Worm (Caenorhabditis elegans) whole organism, late embryonic: ENCODE measurements around the gene cyp-42A1.

ENCODE experiments used
- C08G9.2 ChIP-seq: sonication (generic microtip); optimal IDR thresholded peaks from 2 replicates; lab custom pipeline; 2016; ENCODE audit warnings: mild to moderate bottlenecking, missing genetic modification characterization, moderate library complexity, missing compliant biosample characterization
- C38D4.7 ChIP-seq: fragments of 200-800 bp; sonication (Bioruptor generic); optimal IDR thresholded peaks from 2 replicates; lab custom pipeline; 2018; ENCODE audit warnings: mild to moderate bottlenecking, missing genetic modification characterization, moderate library complexity, missing compliant biosample characterization
- F13H6.1 ChIP-seq: sonication (generic microtip); optimal IDR thresholded peaks from 2 replicates; lab custom pipeline; 2016; ENCODE audit warnings: missing genetic modification characterization, missing compliant biosample characterization
- K02D7.2 ChIP-seq: sonication (generic microtip); optimal IDR thresholded peaks from 2 replicates; lab custom pipeline; 2017; ENCODE audit warnings: mild to moderate bottlenecking, missing genetic modification characterization, missing compliant biosample characterization
- Y22D7AL.16 ChIP-seq: sonication (generic microtip); optimal IDR thresholded peaks from 2 replicates; lab custom pipeline; 2016; ENCODE audit warnings: missing genetic modification characterization, missing compliant biosample characterization
- ahr-1 ChIP-seq: sonication (generic microtip); optimal IDR thresholded peaks from 2 replicates; lab custom pipeline; 2016; ENCODE audit warnings: missing genetic modification characterization, missing compliant biosample characterization
- ceh-19 ChIP-seq: fragments of 200-800 bp; sonication (Bioruptor generic); optimal IDR thresholded peaks from 2 replicates; lab custom pipeline; 2018; ENCODE audit warnings: mild to moderate bottlenecking, missing genetic modification characterization, missing compliant biosample characterization
- ceh-22 ChIP-seq: sonication (generic microtip); optimal IDR thresholded peaks from 2 replicates; lab custom pipeline; 2017; ENCODE audit warnings: missing biosample characterization, missing genetic modification characterization
- ceh-24 ChIP-seq: sonication (generic microtip); optimal IDR thresholded peaks from 2 replicates; lab custom pipeline; 2016; ENCODE audit warnings: mild to moderate bottlenecking, missing genetic modification characterization, missing compliant biosample characterization
- ceh-30 ChIP-seq: fragments of 150-350 bp; optimal IDR thresholded peaks from 2 replicates; lab custom pipeline; 2014; ENCODE audit warnings: missing biosample characterization, missing genetic modification characterization
- ceh-31 ChIP-seq: sonication (generic microtip); optimal IDR thresholded peaks from 2 replicates; lab custom pipeline; 2016; ENCODE audit warnings: missing genetic modification characterization, missing compliant biosample characterization
- ceh-45 ChIP-seq: fragments of 200-800 bp; sonication (Bioruptor generic); IDR thresholded peaks from 2 replicates; pipeline ENCODE4 v1.3.6; 2022; ENCODE audit warnings: missing genetic modification reagents, missing genetic modification characterization, missing compliant biosample characterization
- ceh-48 ChIP-seq: sonication (generic microtip); optimal IDR thresholded peaks from 2 replicates; lab custom pipeline; 2016; ENCODE audit warnings: missing genetic modification characterization, inconsistent platforms, missing compliant biosample characterization
- ceh-6 ChIP-seq: fragments of 200-800 bp; sonication (Bioruptor generic); optimal IDR thresholded peaks from 2 replicates; lab custom pipeline; 2018; ENCODE audit warnings: mild to moderate bottlenecking, missing genetic modification characterization, missing compliant biosample characterization
- ceh-9 ChIP-seq: sonication (generic microtip); optimal IDR thresholded peaks from 2 replicates; lab custom pipeline; 2016; ENCODE audit warnings: mild to moderate bottlenecking, missing genetic modification characterization, inconsistent platforms, missing compliant biosample characterization
- dve-1 ChIP-seq: sonication (generic microtip); optimal IDR thresholded peaks from 2 replicates; lab custom pipeline; 2017; ENCODE audit warnings: antibody characterized with exemption, mild to moderate bottlenecking, missing genetic modification characterization, missing compliant biosample characterization
- elt-2 ChIP-seq: sonication (generic microtip); optimal IDR thresholded peaks from 2 replicates; lab custom pipeline; 2016; ENCODE audit warnings: missing genetic modification reagents, missing genetic modification characterization, missing compliant biosample characterization
- elt-4 ChIP-seq: sonication (generic microtip); optimal IDR thresholded peaks from 2 replicates; lab custom pipeline; 2016; ENCODE audit warnings: missing genetic modification characterization, missing compliant biosample characterization
- eyg-1 ChIP-seq: sonication (generic microtip); optimal IDR thresholded peaks from 2 replicates; lab custom pipeline; 2016; ENCODE audit warnings: missing genotype, missing genetic modification characterization, missing compliant biosample characterization
- fkh-6 ChIP-seq: sonication (generic microtip); optimal IDR thresholded peaks from 2 replicates; lab custom pipeline; 2016; ENCODE audit warnings: missing genetic modification characterization, missing compliant biosample characterization
- gmeb-2 ChIP-seq: sonication (generic microtip); optimal IDR thresholded peaks from 2 replicates; lab custom pipeline; 2016; ENCODE audit warnings: missing genetic modification characterization, inconsistent platforms, missing compliant biosample characterization
- lim-6 ChIP-seq: sonication (generic microtip); optimal IDR thresholded peaks from 2 replicates; lab custom pipeline; 2016; ENCODE audit warnings: missing genetic modification characterization, missing compliant biosample characterization
- lin-11 ChIP-seq: fragments of 200-800 bp; sonication (Bioruptor generic); optimal IDR thresholded peaks from 2 replicates; lab custom pipeline; 2018; ENCODE audit warnings: mild to moderate bottlenecking, missing genetic modification characterization, missing compliant biosample characterization
- mec-3 ChIP-seq: sonication (generic microtip); optimal IDR thresholded peaks from 2 replicates; lab custom pipeline; 2016; ENCODE audit warnings: borderline replicate concordance, missing genetic modification characterization, missing compliant biosample characterization
- npax-4 ChIP-seq: sonication (generic microtip); optimal IDR thresholded peaks from 2 replicates; lab custom pipeline; 2016; ENCODE audit warnings: missing genetic modification characterization, missing compliant biosample characterization
- pat-9 ChIP-seq: fragments of 200-800 bp; sonication (Bioruptor generic); optimal IDR thresholded peaks from 2 replicates; lab custom pipeline; 2018; ENCODE audit warnings: mild to moderate bottlenecking, missing genetic modification characterization, moderate library complexity, missing compliant biosample characterization
- pha-2 ChIP-seq: sonication (generic microtip); optimal IDR thresholded peaks from 2 replicates; lab custom pipeline; 2017; ENCODE audit warnings: mild to moderate bottlenecking, missing genetic modification characterization, missing compliant biosample characterization
- pha-4 ChIP-seq: fragments of 150-350 bp; optimal IDR thresholded peaks from 2 replicates; lab custom pipeline; 2018; ENCODE audit warnings: missing biosample characterization, missing genetic modification reagents, missing genetic modification characterization
- rnt-1 ChIP-seq: sonication (generic microtip); optimal IDR thresholded peaks from 2 replicates; lab custom pipeline; 2016; ENCODE audit warnings: missing genetic modification characterization, missing compliant biosample characterization
- sox-4 ChIP-seq: sonication (generic microtip); optimal IDR thresholded peaks from 2 replicates; lab custom pipeline; 2017; ENCODE audit warnings: mild to moderate bottlenecking, missing genetic modification characterization, inconsistent platforms, missing compliant biosample characterization
- tbx-7 ChIP-seq: sonication (generic microtip); optimal IDR thresholded peaks from 2 replicates; lab custom pipeline; 2016; ENCODE audit warnings: missing genotype, missing genetic modification characterization, missing compliant biosample characterization
- unc-3 ChIP-seq, 2 experiments: fragments of 200-800 bp in 1 of 2; sonication (Bioruptor generic) in 1 of 2; sonication (generic microtip) in 1 of 2; conservative IDR thresholded peaks in 1 of 2; optimal IDR thresholded peaks in 1 of 2; 2 replicates each; pipeline versions ENCODE4 v1.3.6 to Lab custom; 2016 to 2022; ENCODE audit warnings: missing compliant biosample characterization in 2 of 2, missing genetic modification characterization in 2 of 2, missing genetic modification reagents in 1 of 2
- unc-42 ChIP-seq: sonication (generic microtip); optimal IDR thresholded peaks from 2 replicates; lab custom pipeline; 2016; ENCODE audit warnings: missing genotype, missing genetic modification characterization, missing compliant biosample characterization

Gene cyp-42A1

DNA sequence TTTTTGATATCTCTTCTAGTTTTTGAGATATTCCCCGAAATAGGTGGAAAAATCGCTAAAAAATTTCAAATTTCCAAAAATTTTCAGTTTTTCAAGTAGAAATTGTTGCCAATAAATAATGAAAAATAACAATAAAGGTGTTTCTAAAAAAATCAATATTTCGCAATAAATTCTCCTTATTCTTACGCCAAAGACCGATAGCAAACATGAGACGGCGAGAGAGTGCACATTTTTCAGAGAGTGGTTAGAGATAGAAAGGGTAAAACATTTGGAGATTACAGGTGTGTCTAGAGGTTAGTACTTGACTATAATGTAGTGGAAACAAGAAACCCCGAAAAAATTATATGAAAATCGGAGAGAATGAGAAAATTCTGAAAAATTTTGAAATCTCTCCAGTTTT is 10.3 kb upstream of the cyp-42A1 start:
- TF ChIP-seq mec-3 (tag; lab: Kevin White, UChicago) (no peak), ceh-6 (GFP tag; lab: Kevin White, UChicago) (no peak)

DNA sequence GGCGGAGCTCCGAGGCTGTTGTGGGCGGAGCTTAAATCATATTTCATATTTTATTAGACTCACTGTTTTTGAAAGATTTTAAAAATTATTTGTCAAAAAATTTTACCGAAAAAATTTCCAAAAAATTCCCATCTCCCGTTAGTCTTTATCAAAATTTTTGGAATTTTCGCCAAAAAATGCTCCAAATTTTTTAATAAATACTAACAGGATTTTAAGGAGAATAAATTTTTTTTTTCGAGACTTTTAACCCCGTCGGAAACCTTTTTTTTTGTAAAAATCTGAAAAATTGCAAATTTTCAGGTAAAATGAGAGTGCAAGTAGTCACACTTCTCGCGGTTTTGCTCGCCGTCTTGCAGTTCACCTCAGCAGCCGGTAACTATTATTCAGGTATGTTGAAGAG is 8.4 kb upstream of the cyp-42A1 start, which contains the start of gene mihp-2:
mihp-2 (plus strand) TSS at position 301 of the 400 bp plus-strand sequence.
- TF ChIP-seq elt-4 (tag; lab: Kevin White, UChicago) (no peak), unc-42 (no peak), lin-11 (tag; lab: Kevin White, UChicago) (no peak), dve-1 (tag; lab: Kevin White, UChicago) (no peak), ceh-48 (tag; lab: Kevin White, UChicago) (no peak), C08G9.2 (tag; lab: Kevin White, UChicago) (no peak), tbx-7 (no peak), unc-3 (GFP tag; conservative IDR thresholded peaks at IDR 0.05; lab: Robert Waterston, UW) (no peak), unc-3 (tag; optimal IDR thresholded peaks at IDR 0.05; lab: Kevin White, UChicago) (no peak), pat-9 (no peak), ceh-9 (tag; lab: Kevin White, UChicago) (no peak), eyg-1 (tag; lab: Kevin White, UChicago) (no peak), ceh-19 (GFP tag; lab: Kevin White, UChicago) (no peak)

DNA sequence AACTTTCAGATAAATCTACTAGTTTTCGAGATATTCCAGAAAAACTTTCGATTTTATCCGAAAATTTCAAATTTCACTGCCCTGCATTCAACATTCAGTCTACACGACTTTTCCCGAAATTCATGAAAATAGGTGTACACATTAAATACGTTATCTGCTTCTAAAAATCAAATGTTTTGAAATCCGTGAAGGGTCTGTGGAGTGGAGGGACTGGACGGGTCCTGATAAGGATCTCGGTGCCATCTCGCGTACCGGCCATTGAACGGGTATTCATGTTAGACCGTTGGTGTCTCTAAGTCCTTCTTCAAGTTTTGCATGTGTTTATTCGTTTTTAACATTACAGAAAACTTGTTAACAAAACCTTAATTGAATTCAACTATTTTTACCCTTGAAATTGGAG is 4.3 kb upstream of the cyp-42A1 start:
- TF ChIP-seq pha-4 (no peak), ceh-22 (tag; lab: Kevin White, UChicago) (no peak), mec-3 (tag; lab: Kevin White, UChicago) (no peak), gmeb-2 (no peak), ahr-1 (tag; lab: Kevin White, UChicago) (no peak), ceh-48 (tag; lab: Kevin White, UChicago) (no peak), elt-2 (no peak), K02D7.2 (tag; lab: Kevin White, UChicago) (no peak), ceh-24 (tag; lab: Kevin White, UChicago) (no peak), pat-9 (no peak), lim-6 (no peak), fkh-6 (tag; lab: Kevin White, UChicago) (no peak), C38D4.7 (GFP tag; lab: Kevin White, UChicago) (no peak), ceh-6 (GFP tag; lab: Kevin White, UChicago) (no peak), rnt-1 (tag; lab: Kevin White, UChicago) (no peak), sox-4 (no peak)

DNA sequence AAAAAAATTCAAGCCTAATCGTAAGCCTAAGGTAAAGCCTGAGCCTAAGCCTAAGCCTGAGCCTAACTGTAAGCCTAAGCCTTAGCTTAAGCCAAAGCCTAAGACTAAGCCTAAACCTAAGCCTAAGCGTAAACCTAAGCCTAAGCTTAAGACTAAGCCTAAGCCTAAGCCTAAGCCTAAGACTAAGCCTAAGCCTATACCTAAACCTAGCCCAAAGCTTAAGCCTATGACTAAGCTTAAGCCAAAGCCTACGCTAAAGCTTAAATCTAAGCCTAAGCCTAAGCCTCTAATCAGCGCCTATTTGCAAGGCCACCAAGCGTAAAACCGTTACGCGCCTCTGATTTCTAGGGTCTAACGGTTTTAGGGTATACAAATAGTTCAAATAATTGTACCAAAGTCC is 2.2 kb upstream of the cyp-42A1 start:
- peak; percentile 80 for TF ChIP-seq dve-1 (tag; lab: Kevin White, UChicago)
- no peak for TF ChIP-seq tbx-7

DNA sequence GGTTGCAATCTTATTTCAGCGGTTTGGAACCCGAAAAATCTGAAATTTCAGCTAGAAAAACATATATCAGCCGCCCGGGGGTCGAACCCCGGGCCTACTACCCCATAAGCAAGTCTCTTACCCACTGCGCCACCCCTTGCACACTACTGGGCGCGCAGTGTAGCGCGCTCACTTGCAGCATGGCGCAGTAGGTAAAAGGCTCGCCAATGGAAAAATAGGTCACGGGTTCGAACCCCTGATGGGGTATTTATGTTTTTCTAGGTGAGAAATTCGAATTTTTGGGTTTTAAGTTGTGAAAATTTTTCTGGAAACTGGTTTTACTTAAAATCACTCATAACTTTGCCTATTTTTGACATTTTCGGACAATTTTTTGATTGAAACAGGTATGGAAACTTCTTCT is 719 bp downstream of the cyp-42A1 start:
- TF ChIP-seq ceh-31 (tag; lab: Kevin White, UChicago) (no peak), ceh-45 (GFP tag; lab: Robert Waterston, UW) (no peak), unc-42 (no peak), ceh-30 (tag; lab: Kevin White, UChicago) (no peak), npax-4 (no peak), Y22D7AL.16 (tag; lab: Kevin White, UChicago) (no peak), eyg-1 (tag; lab: Kevin White, UChicago) (no peak), sox-4 (no peak), F13H6.1 (tag; lab: Kevin White, UChicago) (no peak)

DNA sequence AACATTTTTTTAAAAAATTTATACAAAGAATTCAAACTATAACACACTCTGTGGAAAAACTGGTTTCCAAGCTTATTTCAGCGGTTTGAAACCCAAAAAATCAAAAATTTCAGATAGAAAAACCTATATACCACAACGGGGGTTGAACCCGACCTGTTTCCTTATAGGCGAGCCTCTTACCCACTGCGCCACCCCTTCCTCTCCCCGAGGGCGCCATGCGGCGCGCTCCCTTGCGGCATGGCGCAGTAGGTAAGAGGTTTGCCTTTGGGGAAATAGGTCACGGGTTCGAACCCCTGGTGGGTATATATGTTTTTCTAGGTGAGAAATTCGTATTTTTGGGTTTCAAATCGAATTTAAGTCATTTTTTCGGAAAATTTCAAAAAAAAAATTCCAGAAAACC is 1.3 kb downstream of the cyp-42A1 start:
- TF ChIP-seq pha-2 (tag; lab: Kevin White, UChicago) = peak; percentile 30
- TF ChIP-seq lin-11 (tag; lab: Kevin White, UChicago) = no peak
- no peak for TF ChIP-seq C08G9.2 (tag; lab: Kevin White, UChicago)
